Worm (Caenorhabditis elegans): ENCODE measurements around the gene bus-19.

ce11 chrV:12877579-12877978 lies 5.7 kb downstream of the bus-19 start:
- TF ChIP-seq unc-39 (tag; optimal IDR thresholded peaks at IDR 0.05) (no peak), pha-4 (GFP tag; IDR thresholded peaks at IDR 0.05) (no peak), pha-4 (tag; optimal IDR thresholded peaks at IDR 0.05) (no peak), jun-1 (tag; optimal IDR thresholded peaks at IDR 0.05) (no peak)

Data from whole organism, L4 larva.